Fruit fly (Drosophila melanogaster) whole organism, embryonic: ENCODE data around the gene CG33110.
A peak's percentile ranks its signal among the peaks of the same experiment; 100 is the strongest.

Source experiments
- BEAF-32 ChIP-seq: fragments of 200-800 bp; sonication (Bioruptor generic); optimal IDR thresholded peaks from 3 replicates; lab custom pipeline; 2017; ENCODE audit warnings: missing biosample characterization, missing genetic modification characterization, mild to moderate bottlenecking, moderate library complexity, missing genetic modification reagents
- CG10147 ChIP-seq: fragments of 200-800 bp; sonication (Bioruptor generic); optimal IDR thresholded peaks from 2 replicates; lab custom pipeline; 2019; ENCODE audit warnings: missing biosample characterization, mild to moderate bottlenecking, missing genetic modification characterization, moderate library complexity
- CG10565 ChIP-seq: fragments of 200-800 bp; sonication (Bioruptor generic); optimal IDR thresholded peaks from 3 replicates; lab custom pipeline; 2016; ENCODE audit warnings: missing biosample characterization, mild to moderate bottlenecking, missing genetic modification characterization
- CG10654 ChIP-seq: fragments of 200-800 bp; sonication (Bioruptor generic); optimal IDR thresholded peaks from 2 replicates; lab custom pipeline; 2016; ENCODE audit warnings: missing biosample characterization, missing genetic modification characterization
- CG11560 ChIP-seq: fragments of 200-800 bp; sonication (Bioruptor generic); IDR thresholded peaks from 3 replicates; pipeline ENCODE4 v1.3.6; 2022; ENCODE audit warnings: missing biosample characterization, missing genetic modification characterization
- CG12744 ChIP-seq: fragments of 200-800 bp; sonication (Bioruptor generic); optimal IDR thresholded peaks from 2 replicates; lab custom pipeline; 2016; ENCODE audit warnings: missing biosample characterization, missing genetic modification characterization
- CG13624 ChIP-seq: fragments of 200-800 bp; sonication (Bioruptor generic); optimal IDR thresholded peaks from 2 replicates; lab custom pipeline; 2016; ENCODE audit warnings: missing biosample characterization, missing genetic modification characterization
- CG14860 ChIP-seq: fragments of 200-800 bp; sonication (Bioruptor generic); IDR thresholded peaks from 3 replicates; pipeline ENCODE4 v1.3.6; 2022; ENCODE audit warnings: missing biosample characterization, missing genetic modification characterization; ENCODE audit not compliant: partially characterized antibody
- CG15479 ChIP-seq: fragments of 200-800 bp; sonication (Bioruptor generic); optimal IDR thresholded peaks from 3 replicates; lab custom pipeline; 2019; ENCODE audit warnings: missing biosample characterization, mild to moderate bottlenecking, missing genetic modification characterization, moderate library complexity
- CG17186 ChIP-seq: fragments of 200-800 bp; sonication (Bioruptor generic); optimal IDR thresholded peaks from 3 replicates; lab custom pipeline; 2017; ENCODE audit warnings: missing biosample characterization, missing genetic modification reagents, missing genetic modification characterization
- CG17328 ChIP-seq: fragments of 200-800 bp; sonication (Bioruptor generic); IDR thresholded peaks from 2 replicates; pipeline ENCODE4 v1.3.6; 2022; ENCODE audit warnings: missing biosample characterization, missing genetic modification characterization
- CG17912 ChIP-seq: fragments of 200-800 bp; sonication (Bioruptor generic); optimal IDR thresholded peaks from 2 replicates; lab custom pipeline; 2018; ENCODE audit warnings: missing biosample characterization, mild to moderate bottlenecking, missing genetic modification characterization
- CG1792 ChIP-seq: fragments of 200-800 bp; sonication (Bioruptor generic); optimal IDR thresholded peaks from 2 replicates; lab custom pipeline; 2016; ENCODE audit warnings: missing biosample characterization, missing genetic modification characterization
- CG18011 ChIP-seq: fragments of 200-800 bp; sonication (Bioruptor generic); optimal IDR thresholded peaks from 2 replicates; lab custom pipeline; 2017; ENCODE audit warnings: missing biosample characterization, missing genetic modification characterization, mild to moderate bottlenecking, moderate library complexity, missing genotype
- CG18262 ChIP-seq: fragments of 200-800 bp; optimal IDR thresholded peaks from 3 replicates; lab custom pipeline; 2019; ENCODE audit warnings: missing biosample characterization, mild to moderate bottlenecking, missing genetic modification characterization, moderate library complexity
- CG2712 ChIP-seq: fragments of 200-800 bp; optimal IDR thresholded peaks from 3 replicates; lab custom pipeline; 2019; ENCODE audit warnings: missing biosample characterization, mild to moderate bottlenecking, missing genetic modification characterization, moderate library complexity
- CG3995 ChIP-seq: fragments of 200-800 bp; sonication (Bioruptor generic); optimal IDR thresholded peaks from 3 replicates; lab custom pipeline; 2016; ENCODE audit warnings: missing biosample characterization, missing genetic modification characterization
- CG6689 ChIP-seq: fragments of 200-800 bp; sonication (Bioruptor generic); IDR thresholded peaks from 2 replicates; pipeline ENCODE4 v1.3.6; 2022; ENCODE audit warnings: missing biosample characterization, missing genetic modification characterization
- CG7963 ChIP-seq: fragments of 200-800 bp; sonication (Bioruptor generic); IDR thresholded peaks from 3 replicates; pipeline ENCODE4 v1.3.6; 2022; ENCODE audit warnings: missing biosample characterization, missing genetic modification characterization; ENCODE audit not compliant: partially characterized antibody
- CG8388 ChIP-seq: fragments of 200-800 bp; sonication (Bioruptor generic); optimal IDR thresholded peaks from 2 replicates; lab custom pipeline; 2019; ENCODE audit warnings: missing biosample characterization, mild to moderate bottlenecking, missing genetic modification characterization, moderate library complexity
- CoRest ChIP-seq: fragments of 200-800 bp; sonication (Bioruptor generic); optimal IDR thresholded peaks from 3 replicates; lab custom pipeline; 2018; ENCODE audit warnings: missing biosample characterization, mild to moderate bottlenecking, missing genetic modification characterization, moderate library complexity
- Dip3 ChIP-seq: fragments of 200-800 bp; sonication (Bioruptor generic); optimal IDR thresholded peaks from 3 replicates; lab custom pipeline; 2016; ENCODE audit warnings: missing biosample characterization, missing genetic modification characterization
- GATAe ChIP-seq: fragments of 200-800 bp; sonication (Bioruptor generic); conservative IDR thresholded peaks from 2 replicates; pipeline ENCODE4 v1.3.6; 2022; ENCODE audit warnings: missing biosample characterization, missing genetic modification characterization
- HLH4C ChIP-seq: fragments of 200-800 bp; sonication (Bioruptor generic); IDR thresholded peaks from 3 replicates; pipeline ENCODE4 v1.3.6; 2022; ENCODE audit warnings: missing biosample characterization, missing genetic modification characterization; ENCODE audit not compliant: partially characterized antibody
- HLHmδ ChIP-seq: fragments of 200-800 bp; sonication (Bioruptor generic); optimal IDR thresholded peaks from 2 replicates; lab custom pipeline; 2018; ENCODE audit warnings: missing biosample characterization, mild to moderate bottlenecking, missing genetic modification characterization, moderate library complexity
- Hey ChIP-seq: fragments of 200-800 bp; sonication (Bioruptor generic); optimal IDR thresholded peaks from 3 replicates; lab custom pipeline; 2018; ENCODE audit warnings: missing biosample characterization, mild to moderate bottlenecking, missing genetic modification characterization
- Opbp ChIP-seq: fragments of 200-800 bp; sonication (Bioruptor generic); IDR thresholded peaks from 3 replicates; pipeline ENCODE4 v1.3.6; 2022; ENCODE audit warnings: missing biosample characterization, missing genetic modification characterization; ENCODE audit not compliant: partially characterized antibody
- Tbp ChIP-seq: fragments of >200 bp; optimal IDR thresholded peaks from 2 replicates; lab custom pipeline; 2018; ENCODE audit warnings: missing biosample characterization, missing genetic modification characterization
- abd-A ChIP-seq: fragments of 200-800 bp; sonication (Bioruptor generic); optimal IDR thresholded peaks from 3 replicates; lab custom pipeline; 2019; ENCODE audit warnings: missing biosample characterization, mild to moderate bottlenecking, missing genetic modification characterization, moderate library complexity
- ato ChIP-seq: fragments of 200-800 bp; sonication (Bioruptor generic); IDR thresholded peaks from 2 replicates; pipeline ENCODE4 v1.3.6; 2022; ENCODE audit warnings: missing biosample characterization, missing genetic modification characterization; ENCODE audit not compliant: partially characterized antibody
- chm ChIP-seq: fragments of 200-800 bp; sonication (Bioruptor generic); IDR thresholded peaks from 2 replicates; pipeline ENCODE4 v1.3.6; 2022; ENCODE audit warnings: missing biosample characterization, missing genetic modification characterization
- crp ChIP-seq, 2 experiments: fragments of 200-800 bp; sonication (Bioruptor generic); optimal IDR thresholded peaks; 2 replicates in 1 of 2; 3 replicates in 1 of 2; lab custom pipeline; 2017; ENCODE audit warnings: missing biosample characterization in 2 of 2, missing genetic modification characterization in 2 of 2, mild to moderate bottlenecking in 1 of 2, moderate library complexity in 1 of 2
- dati ChIP-seq: fragments of 200-800 bp; sonication (Bioruptor generic); IDR thresholded peaks from 2 replicates; pipeline ENCODE4 v1.3.6; 2022; ENCODE audit warnings: missing biosample characterization, missing genetic modification characterization
- fu2 ChIP-seq: fragments of 200-800 bp; sonication (Bioruptor generic); optimal IDR thresholded peaks from 2 replicates; lab custom pipeline; 2016; ENCODE audit warnings: missing biosample characterization, missing genetic modification characterization
- gfzf ChIP-seq: fragments of 200-800 bp; sonication (Bioruptor generic); optimal IDR thresholded peaks from 2 replicates; lab custom pipeline; 2016; ENCODE audit warnings: missing biosample characterization, mild to moderate bottlenecking, missing genetic modification characterization, moderate library complexity
- gro ChIP-seq: fragments of 200-800 bp; sonication (Bioruptor generic); optimal IDR thresholded peaks from 2 replicates; lab custom pipeline; 2016; ENCODE audit warnings: missing biosample characterization, missing genetic modification characterization
- gsb-n ChIP-seq: fragments of 200-800 bp; sonication (Bioruptor generic); optimal IDR thresholded peaks from 3 replicates; lab custom pipeline; 2018; ENCODE audit warnings: missing biosample characterization, mild to moderate bottlenecking, missing genetic modification characterization
- hbn ChIP-seq: fragments of 200-800 bp; sonication (Bioruptor generic); IDR thresholded peaks from 2 replicates; pipeline ENCODE4 v1.3.6; 2022; ENCODE audit warnings: missing biosample characterization, missing genetic modification characterization; ENCODE audit not compliant: partially characterized antibody
- oc ChIP-seq: fragments of 200-800 bp; sonication (Bioruptor generic); optimal IDR thresholded peaks from 2 replicates; lab custom pipeline; 2018; ENCODE audit warnings: missing biosample characterization, mild to moderate bottlenecking, missing genetic modification characterization, moderate library complexity
- phol ChIP-seq: fragments of 200-800 bp; sonication (Bioruptor generic); optimal IDR thresholded peaks from 3 replicates; lab custom pipeline; 2018; ENCODE audit warnings: missing biosample characterization, mild to moderate bottlenecking, missing genetic modification characterization, moderate library complexity
- pzg ChIP-seq: fragments of 200-800 bp; sonication (Bioruptor generic); optimal IDR thresholded peaks from 3 replicates; lab custom pipeline; 2018; ENCODE audit warnings: missing biosample characterization, mild to moderate bottlenecking, missing genetic modification characterization, moderate library complexity
- sd ChIP-seq: fragments of 200-800 bp; sonication (Bioruptor generic); optimal IDR thresholded peaks from 3 replicates; lab custom pipeline; 2018; ENCODE audit warnings: missing biosample characterization, mild to moderate bottlenecking, missing genetic modification characterization, moderate library complexity
- sens ChIP-seq: fragments of 200-800 bp; sonication (Bioruptor generic); peaks from one replicate; lab custom pipeline; 2016; ENCODE audit warnings: missing biosample characterization, missing genetic modification characterization
- sens-2 ChIP-seq: fragments of 200-800 bp; sonication (Bioruptor generic); IDR thresholded peaks from 2 replicates; pipeline ENCODE4 v1.3.6; 2022; ENCODE audit warnings: missing biosample characterization, missing genetic modification characterization
- shn ChIP-seq: fragments of 200-800 bp; sonication (Bioruptor generic); optimal IDR thresholded peaks from 3 replicates; lab custom pipeline; 2016; ENCODE audit warnings: missing biosample characterization, missing genetic modification characterization
- stwl ChIP-seq: fragments of 200-800 bp; sonication (Bioruptor generic); optimal IDR thresholded peaks from 3 replicates; lab custom pipeline; 2018; ENCODE audit warnings: missing biosample characterization, mild to moderate bottlenecking, missing genetic modification characterization, moderate library complexity
- sug ChIP-seq: fragments of 200-800 bp; optimal IDR thresholded peaks from 2 replicates; lab custom pipeline; 2019; ENCODE audit warnings: missing biosample characterization, mild to moderate bottlenecking, missing genetic modification characterization, moderate library complexity
- tgo ChIP-seq: fragments of 200-800 bp; sonication (Bioruptor generic); IDR thresholded peaks from 3 replicates; pipeline ENCODE4 v1.3.6; 2022; ENCODE audit warnings: missing biosample characterization, missing genetic modification characterization
- trem ChIP-seq: fragments of 200-800 bp; optimal IDR thresholded peaks from 3 replicates; lab custom pipeline; 2019; ENCODE audit warnings: missing biosample characterization, mild to moderate bottlenecking, missing genetic modification characterization, moderate library complexity

Gene CG33110

DNA sequence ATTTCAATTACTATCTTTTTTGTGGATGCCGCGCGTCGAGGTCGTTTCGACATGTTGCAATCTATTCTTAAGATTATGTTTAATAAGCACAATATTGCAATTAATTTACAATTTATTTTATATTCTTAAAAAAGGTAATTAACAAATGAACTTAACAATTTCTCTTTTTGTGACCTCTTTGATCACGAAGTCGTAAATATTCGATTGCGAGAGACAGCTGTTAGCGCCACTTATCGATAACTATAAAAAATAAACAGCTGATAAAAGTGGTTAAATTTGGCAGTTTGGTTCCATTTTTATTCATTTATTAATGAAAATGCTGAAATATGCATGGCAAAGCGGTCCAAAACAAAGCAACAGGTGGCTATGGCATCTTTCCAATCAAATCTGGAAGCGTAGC is 43.5 kb downstream of the CG33110 start, which contains the start of the genes CG31156 and mRRF2 (continued):
- TF ChIP-seq Tbp (no peak), oc (tag; lab: Kevin White, UChicago) (no peak), HLHmδ (no peak), gro (GFP tag; lab: Kevin White, UChicago) (no peak), CG15479 (no peak), CG8388 (no peak), Dip3 (GFP tag; lab: Kevin White, UChicago) (no peak), CG18011 (no peak), tgo (GFP tag; lab: Robert Waterston, UW) (no peak), CG17328 (GFP tag; lab: Robert Waterston, UW) (no peak), CG2712 (no peak)
- TF ChIP-seq, all 482 proteins: peak for 19

DNA sequence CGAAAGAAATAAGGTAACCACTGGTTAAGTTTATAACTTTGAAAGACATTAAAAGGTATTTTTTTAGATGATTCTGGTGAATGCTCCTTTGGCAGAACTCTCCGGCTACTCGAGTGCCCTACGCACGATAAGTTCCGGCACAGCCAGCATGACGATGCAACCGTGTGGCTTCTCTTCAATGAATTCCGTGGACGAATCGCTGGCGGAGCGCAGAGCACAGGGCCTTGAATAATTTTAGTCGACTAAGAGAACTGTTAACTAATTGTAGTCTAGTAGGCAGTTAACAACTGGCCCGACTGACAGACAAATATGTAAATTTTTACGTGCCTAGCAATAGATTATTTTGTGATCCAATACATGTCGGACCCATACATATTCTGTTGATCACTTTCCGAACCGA is 46.2 kb downstream of the CG33110 start, which contains the start of gene CG31161:
TSS of gene CG31161 (plus strand) at position 301 of the 400 bp plus-strand sequence.
- no peak for TF ChIP-seq abd-A (tag; lab: Kevin White, UChicago)
- no peak for TF ChIP-seq shn (GFP tag; lab: Kevin White, UChicago)
- TF ChIP-seq CG13624 = no peak
- no peak for TF ChIP-seq CG1792 (GFP tag; lab: Kevin White, UChicago)
- no peak for TF ChIP-seq CG6689 (GFP tag; lab: Robert Waterston, UW)
- TF ChIP-seq CG17912 (GFP tag; lab: Kevin White, UChicago) = no peak
- TF ChIP-seq CG17186 = no peak
- TF ChIP-seq dati (GFP tag; lab: Robert Waterston, UW) = no peak
- TF ChIP-seq GATAe = no peak
- TF ChIP-seq CoRest = no peak
- TF ChIP-seq sens-2 (GFP tag; lab: Robert Waterston, UW) = no peak
- TF ChIP-seq sug (tag; lab: Kevin White, UChicago) = no peak
- no peak for TF ChIP-seq sd (tag; lab: Kevin White, UChicago)
- TF ChIP-seq chm (GFP tag; lab: Robert Waterston, UW) = no peak
- no peak for TF ChIP-seq Hey (tag; lab: Kevin White, UChicago)
- TF ChIP-seq CG10147 (GFP tag; lab: Kevin White, UChicago) = no peak
- TF ChIP-seq CG10565 = no peak
- no peak for TF ChIP-seq phol (tag; lab: Kevin White, UChicago)
- no peak for TF ChIP-seq BEAF-32 (GFP tag; lab: Kevin White, UChicago)
- TF ChIP-seq fu2 = no peak

DNA sequence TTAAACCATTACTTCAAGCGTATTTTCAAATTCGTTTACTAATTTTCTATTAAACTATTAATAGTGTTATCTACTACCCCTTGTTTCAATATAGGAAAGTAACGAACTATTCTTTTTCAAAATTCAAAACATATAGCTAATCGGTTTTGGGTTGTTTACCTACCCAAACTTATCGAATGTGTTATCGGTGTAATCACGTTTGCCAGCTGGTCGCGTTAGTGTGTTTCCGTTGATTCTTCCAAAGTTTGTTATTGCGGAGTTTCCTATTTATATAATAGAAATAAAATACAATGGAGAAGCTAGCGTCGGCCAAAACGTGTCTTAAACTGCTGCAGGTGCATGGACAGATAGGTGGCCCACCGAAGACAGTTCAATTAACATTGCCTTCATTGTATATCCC is 48.3 kb downstream of the CG33110 start, which contains the start of gene mRpL45:
TSS of gene mRpL45 (plus strand) at position 213 of the 400 bp plus-strand sequence.
- TF ChIP-seq HLH4C (GFP tag; lab: Robert Waterston, UW) (peak; percentile 80), CG3995 (GFP tag; lab: Kevin White, UChicago) (peak; percentile 65), hbn (GFP tag; lab: Robert Waterston, UW) (peak; percentile 22; the same call in 1 of the 2 replicates), CG14860 (GFP tag; lab: Robert Waterston, UW) (0 out of 3 replicates have a peak, but pooled peaks have one; percentile 34), Opbp (peak; percentile 36; the same call in 2 of the 3 replicates), stwl (tag; lab: Kevin White, UChicago) (peak; percentile 74), crp (GFP tag; optimal IDR thresholded peaks at IDR 0.05; lab: Kevin White, UChicago) (peak in 1 of 2 experiments; percentile 80), CG10654 (no peak), sens (GFP tag; lab: Kevin White, UChicago) (peak; percentile 47), trem (tag; lab: Kevin White, UChicago) (peak; percentile 37), ato (0 out of 2 replicates have a peak, but pooled peaks have one; percentile 35), gsb-n (tag; lab: Kevin White, UChicago) (no peak), CG7963 (GFP tag; lab: Robert Waterston, UW) (no peak), CG12744 (GFP tag; lab: Kevin White, UChicago) (no peak), pzg (GFP tag; lab: Kevin White, UChicago) (peak; percentile 50), gfzf (peak; percentile 66), CG18262 (tag; lab: Kevin White, UChicago) (no peak), CG11560 (tag; lab: Robert Waterston, UW) (peak; percentile 97)
